Fruit fly (Drosophila melanogaster) whole organism, embryonic: Measurements from ENCODE around the gene CG15814.

Source experiments
- B-H1 ChIP-seq: fragments of 200-800 bp; sonication (Bioruptor generic); IDR thresholded peaks from 3 replicates; pipeline ENCODE4 v1.3.6; 2022; ENCODE audit warnings: missing biosample characterization, missing genetic modification characterization
- BEAF-32 ChIP-seq: fragments of 200-800 bp; sonication (Bioruptor generic); optimal IDR thresholded peaks from 3 replicates; lab custom pipeline; 2017; ENCODE audit warnings: missing biosample characterization, missing genetic modification characterization, mild to moderate bottlenecking, moderate library complexity, missing genetic modification reagents
- C15 ChIP-seq: fragments of 200-800 bp; sonication (Bioruptor generic); IDR thresholded peaks from 3 replicates; pipeline ENCODE4 v1.3.6; 2022; ENCODE audit warnings: missing biosample characterization, missing genetic modification characterization
- CG1024 ChIP-seq: fragments of 200-800 bp; sonication (Bioruptor generic); IDR thresholded peaks from 2 replicates; pipeline ENCODE4 v1.3.6; 2022; ENCODE audit warnings: missing biosample characterization, missing genetic modification characterization
- CG10565 ChIP-seq: fragments of 200-800 bp; sonication (Bioruptor generic); optimal IDR thresholded peaks from 3 replicates; lab custom pipeline; 2016; ENCODE audit warnings: missing biosample characterization, mild to moderate bottlenecking, missing genetic modification characterization
- CG11695 ChIP-seq: fragments of 200-800 bp; sonication (Bioruptor generic); IDR thresholded peaks from 3 replicates; pipeline ENCODE4 v1.3.6; 2022; ENCODE audit warnings: missing biosample characterization, missing genetic modification characterization
- CG12155 ChIP-seq: fragments of 200-800 bp; sonication (Bioruptor generic); optimal IDR thresholded peaks from 3 replicates; lab custom pipeline; 2016; ENCODE audit warnings: missing biosample characterization, missing genetic modification characterization
- CG12659 ChIP-seq: fragments of 200-800 bp; sonication (Bioruptor generic); optimal IDR thresholded peaks from 3 replicates; lab custom pipeline; 2017; ENCODE audit warnings: mild to moderate bottlenecking, missing biosample characterization, missing genetic modification reagents, missing genetic modification characterization
- CG14050 ChIP-seq: fragments of 200-800 bp; sonication (Bioruptor generic); IDR thresholded peaks from 3 replicates; pipeline ENCODE4 v1.3.6; 2022; ENCODE audit warnings: missing biosample characterization, missing genetic modification characterization
- CG14710 ChIP-seq: fragments of 200-800 bp; sonication (Bioruptor generic); optimal IDR thresholded peaks from 3 replicates; lab custom pipeline; 2019; ENCODE audit warnings: missing biosample characterization, mild to moderate bottlenecking, missing genetic modification characterization, moderate library complexity
- CG15269 ChIP-seq: fragments of 200-800 bp; sonication (Bioruptor generic); optimal IDR thresholded peaks from 2 replicates; lab custom pipeline; 2018; ENCODE audit warnings: missing biosample characterization, mild to moderate bottlenecking, missing genetic modification characterization, moderate library complexity
- CG15696 ChIP-seq: fragments of 200-800 bp; sonication (Bioruptor generic); optimal IDR thresholded peaks from 2 replicates; lab custom pipeline; 2019; ENCODE audit warnings: missing biosample characterization, mild to moderate bottlenecking, missing genetic modification characterization, moderate library complexity
- CG17328 ChIP-seq: fragments of 200-800 bp; sonication (Bioruptor generic); IDR thresholded peaks from 2 replicates; pipeline ENCODE4 v1.3.6; 2022; ENCODE audit warnings: missing biosample characterization, missing genetic modification characterization
- CG17802 ChIP-seq: fragments of 200-800 bp; sonication (Bioruptor generic); optimal IDR thresholded peaks from 2 replicates; lab custom pipeline; 2018; ENCODE audit warnings: missing biosample characterization, mild to moderate bottlenecking, missing genetic modification characterization, moderate library complexity
- CG18011 ChIP-seq: fragments of 200-800 bp; sonication (Bioruptor generic); optimal IDR thresholded peaks from 2 replicates; lab custom pipeline; 2017; ENCODE audit warnings: missing biosample characterization, missing genetic modification characterization, mild to moderate bottlenecking, moderate library complexity, missing genotype
- CG2875 ChIP-seq: fragments of 200-800 bp; sonication (Bioruptor generic); optimal IDR thresholded peaks from 2 replicates; lab custom pipeline; 2017; ENCODE audit warnings: missing biosample characterization, mild to moderate bottlenecking, missing genetic modification characterization, missing genetic modification reagents
- CG4360 ChIP-seq: fragments of 200-800 bp; sonication (Bioruptor generic); IDR thresholded peaks from 2 replicates; pipeline ENCODE4 v1.3.6; 2022; ENCODE audit warnings: missing biosample characterization, missing genetic modification characterization
- CG4707 ChIP-seq: fragments of 200-800 bp; sonication (Bioruptor generic); optimal IDR thresholded peaks from 2 replicates; lab custom pipeline; 2018; ENCODE audit warnings: missing biosample characterization, mild to moderate bottlenecking, missing genetic modification characterization, moderate library complexity
- CG6813 ChIP-seq: fragments of 200-800 bp; sonication (Bioruptor generic); optimal IDR thresholded peaks from 2 replicates; lab custom pipeline; 2017; ENCODE audit warnings: missing biosample characterization, missing genetic modification characterization, mild to moderate bottlenecking, moderate library complexity, missing genetic modification reagents
- CTCF ChIP-seq: fragments of 200-800 bp; sonication (Bioruptor generic); optimal IDR thresholded peaks from 2 replicates; lab custom pipeline; 2017; ENCODE audit warnings: missing biosample characterization, mild to moderate bottlenecking, missing genetic modification characterization, moderate library complexity
- D19A ChIP-seq: fragments of 200-800 bp; optimal IDR thresholded peaks from 3 replicates; lab custom pipeline; 2019; ENCODE audit warnings: missing biosample characterization, mild to moderate bottlenecking, missing genetic modification characterization, moderate library complexity
- Dek ChIP-seq: fragments of 200-800 bp; sonication (Bioruptor generic); optimal IDR thresholded peaks from 3 replicates; lab custom pipeline; 2019; ENCODE audit warnings: missing biosample characterization, mild to moderate bottlenecking, missing genetic modification characterization, moderate library complexity
- Dip2 ChIP-seq: fragments of 200-800 bp; sonication (Bioruptor generic); IDR thresholded peaks from 2 replicates; pipeline ENCODE4 v1.3.6; 2022; ENCODE audit warnings: missing biosample characterization, missing genetic modification characterization
- Hey ChIP-seq: fragments of 200-800 bp; sonication (Bioruptor generic); optimal IDR thresholded peaks from 3 replicates; lab custom pipeline; 2018; ENCODE audit warnings: missing biosample characterization, mild to moderate bottlenecking, missing genetic modification characterization
- Med ChIP-seq: fragments of 200-800 bp; sonication (Bioruptor generic); peaks from one replicate; lab custom pipeline; 2016; ENCODE audit warnings: missing biosample characterization, missing genetic modification characterization, mild to moderate bottlenecking, inconsistent platforms, moderate library complexity
- Oaz ChIP-seq: fragments of 200-800 bp; sonication (Bioruptor generic); IDR thresholded peaks from 2 replicates; pipeline ENCODE4 v1.3.6; 2022; ENCODE audit warnings: missing biosample characterization, missing genetic modification characterization
- Side ChIP-seq: fragments of 200-800 bp; sonication (Bioruptor generic); optimal IDR thresholded peaks from 2 replicates; lab custom pipeline; 2016; ENCODE audit warnings: missing biosample characterization, missing genetic modification characterization
- Sox102F ChIP-seq: fragments of 200-800 bp; sonication (Bioruptor generic); optimal IDR thresholded peaks from 2 replicates; lab custom pipeline; 2018; ENCODE audit warnings: missing biosample characterization, mild to moderate bottlenecking, missing genetic modification characterization, moderate library complexity
- ato ChIP-seq: fragments of 200-800 bp; sonication (Bioruptor generic); IDR thresholded peaks from 2 replicates; pipeline ENCODE4 v1.3.6; 2022; ENCODE audit warnings: missing biosample characterization, missing genetic modification characterization; ENCODE audit not compliant: partially characterized antibody
- cwo ChIP-seq: fragments of 200-800 bp; sonication (Bioruptor generic); optimal IDR thresholded peaks from 3 replicates; lab custom pipeline; 2017; ENCODE audit warnings: missing biosample characterization, missing genetic modification characterization, mild to moderate bottlenecking, moderate library complexity, missing genetic modification reagents
- dan ChIP-seq: fragments of 200-800 bp; sonication (Bioruptor generic); IDR thresholded peaks from 2 replicates; pipeline ENCODE4 v1.3.6; 2022; ENCODE audit warnings: missing biosample characterization, missing genetic modification characterization
- dm ChIP-seq: fragments of 200-800 bp; sonication (Bioruptor generic); optimal IDR thresholded peaks from 3 replicates; lab custom pipeline; 2016; ENCODE audit warnings: missing biosample characterization, missing genetic modification characterization
- ftz-f1 ChIP-seq: fragments of 200-800 bp; sonication (Bioruptor generic); optimal IDR thresholded peaks from 2 replicates; lab custom pipeline; 2016; ENCODE audit warnings: missing biosample characterization, missing genetic modification characterization
- hb ChIP-seq: fragments of 200-800 bp; sonication (Bioruptor generic); IDR thresholded peaks from 3 replicates; pipeline ENCODE4 v1.3.6; 2022; ENCODE audit warnings: missing biosample characterization, missing genetic modification characterization; ENCODE audit not compliant: partially characterized antibody
- jing ChIP-seq: fragments of 200-800 bp; sonication (Bioruptor generic); optimal IDR thresholded peaks from 2 replicates; lab custom pipeline; 2018; ENCODE audit warnings: missing biosample characterization, mild to moderate bottlenecking, missing genetic modification characterization
- luna ChIP-seq: fragments of 200-800 bp; sonication (Bioruptor generic); optimal IDR thresholded peaks from 2 replicates; lab custom pipeline; 2016; ENCODE audit warnings: missing biosample characterization, missing genetic modification characterization
- pan ChIP-seq, 4 experiments: fragments of >200 bp in 3 of 4; fragments of 200-800 bp in 1 of 4; sonication (Bioruptor generic) in 1 of 4; optimal IDR thresholded peaks in 3 of 4; IDR thresholded peaks in 1 of 4; 2 replicates each; pipeline versions ENCODE4 v1.3.6 to Lab custom; 2017 to 2022; ENCODE audit warnings: missing biosample characterization in 2 of 4, missing genetic modification characterization in 2 of 4, mixed read lengths in 1 of 4
- pfk ChIP-seq: fragments of 200-800 bp; sonication (Bioruptor generic); optimal IDR thresholded peaks from 2 replicates; lab custom pipeline; 2018; ENCODE audit warnings: missing biosample characterization, mild to moderate bottlenecking, missing genetic modification characterization, moderate library complexity
- pho ChIP-seq: fragments of 200-800 bp; sonication (Bioruptor generic); optimal IDR thresholded peaks from 2 replicates; lab custom pipeline; 2016; ENCODE audit warnings: missing biosample characterization, missing genetic modification characterization
- pita ChIP-seq: fragments of 200-800 bp; sonication (Bioruptor generic); optimal IDR thresholded peaks from 2 replicates; lab custom pipeline; 2017; ENCODE audit warnings: missing biosample characterization, mild to moderate bottlenecking, missing genetic modification characterization
- pnt ChIP-seq: fragments of 200-800 bp; sonication (Bioruptor generic); optimal IDR thresholded peaks from 3 replicates; lab custom pipeline; 2016; ENCODE audit warnings: missing biosample characterization, missing genetic modification characterization
- psq ChIP-seq: fragments of 200-800 bp; sonication (Bioruptor generic); optimal IDR thresholded peaks from 2 replicates; lab custom pipeline; 2017; ENCODE audit warnings: missing biosample characterization, missing genetic modification characterization
- slp2 ChIP-seq: fragments of 200-800 bp; sonication (Bioruptor generic); optimal IDR thresholded peaks from 2 replicates; lab custom pipeline; 2016; ENCODE audit warnings: missing biosample characterization, missing genetic modification characterization
- toy ChIP-seq: fragments of 200-800 bp; sonication (Bioruptor generic); IDR thresholded peaks from 2 replicates; pipeline ENCODE4 v1.3.6; 2022; ENCODE audit warnings: missing biosample characterization, missing genetic modification characterization
- ttk ChIP-seq: fragments of 200-800 bp; sonication (Bioruptor generic); IDR thresholded peaks from 2 replicates; pipeline ENCODE4 v2.1.2; 2022; ENCODE audit warnings: missing biosample characterization, missing genetic modification characterization
- tx ChIP-seq: fragments of 200-800 bp; sonication (Bioruptor generic); optimal IDR thresholded peaks from 2 replicates; lab custom pipeline; 2016; ENCODE audit warnings: missing biosample characterization, missing genetic modification characterization
- zfh2 ChIP-seq: fragments of 200-800 bp; sonication (Bioruptor generic); optimal IDR thresholded peaks from 2 replicates; lab custom pipeline; 2016; ENCODE audit warnings: missing biosample characterization, missing genetic modification characterization

The CG15814 gene

dm6 chrX:17882769-17883168, 32.6 kb upstream of the CG15814 start:
- TF ChIP-seq CG4707 (GFP tag; lab: Kevin White, UChicago), result no peak
- TF ChIP-seq cwo (GFP tag; lab: Kevin White, UChicago), result peak; percentile 13
- TF ChIP-seq zfh2 (GFP tag; lab: Kevin White, UChicago), result no peak
- TF ChIP-seq jing (GFP tag; lab: Kevin White, UChicago), result no peak
- no peak for TF ChIP-seq CG12659
- TF ChIP-seq CTCF (GFP tag; lab: Kevin White, UChicago), result peak; percentile 86
- peak; percentile 7 for TF ChIP-seq Med (GFP tag; lab: Kevin White, UChicago)

DNA sequence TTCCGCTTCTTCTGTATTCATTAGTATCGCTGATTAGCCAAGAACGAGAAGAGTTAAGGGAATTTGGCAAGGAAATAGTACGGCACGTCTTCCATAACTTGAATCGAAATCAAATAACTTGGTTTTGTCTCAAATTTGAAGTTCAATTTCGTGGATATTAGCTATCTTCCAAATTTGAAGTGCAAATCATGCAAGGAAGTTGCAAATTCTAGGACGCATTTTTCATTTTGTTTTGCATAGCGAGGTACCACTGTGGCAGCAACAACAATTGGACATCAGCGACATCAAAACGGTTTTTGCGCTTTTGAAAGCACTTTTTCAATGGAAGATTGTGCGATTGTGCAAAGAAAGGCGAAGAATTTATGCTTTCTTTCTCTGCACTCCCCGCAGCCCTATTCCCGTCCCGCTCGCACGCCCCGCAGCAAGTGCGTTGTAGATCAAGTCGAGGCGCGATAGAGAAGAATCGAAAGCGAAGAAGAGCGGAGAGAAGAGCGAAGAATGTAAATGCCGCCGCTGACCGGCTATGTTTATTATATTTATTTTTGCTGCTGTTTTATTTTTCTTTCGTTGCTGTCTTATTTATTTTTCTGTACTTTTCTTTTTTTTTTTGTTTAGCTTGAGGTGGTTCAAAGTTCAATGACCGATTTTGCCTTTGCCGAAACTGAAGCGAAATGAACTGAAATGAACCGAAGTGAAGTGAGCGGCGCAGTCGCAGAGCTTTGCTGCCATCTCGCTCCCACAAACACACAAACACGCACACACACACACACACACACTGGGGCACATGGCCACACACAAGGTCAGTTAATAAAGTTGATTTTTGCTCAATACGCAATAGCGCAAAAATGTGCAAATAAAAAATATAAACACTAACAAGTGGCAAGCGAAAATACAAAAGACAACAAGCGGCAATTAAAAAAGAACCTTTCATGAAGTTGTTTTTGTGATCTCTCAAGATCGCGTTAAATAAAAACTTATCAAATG, 31.3 kb upstream of the CG15814 start:
- TF ChIP-seq CG14710 (tag; lab: Kevin White, UChicago) (no peak), C15 (GFP tag; lab: Robert Waterston, UW) (no peak), psq (GFP tag; lab: Kevin White, UChicago) (no peak), ato (GFP tag; lab: Robert Waterston, UW) (no peak), CG14050 (GFP tag; lab: Robert Waterston, UW) (peak; percentile 48; the same call in 2 of the 3 replicates), CG15269 (tag; lab: Kevin White, UChicago) (peak; percentile 70), CG1024 (no peak), Side (GFP tag; lab: Kevin White, UChicago) (peak; percentile 14), CG15696 (no peak), slp2 (GFP tag; lab: Kevin White, UChicago) (no peak), hb (GFP tag; lab: Robert Waterston, UW) (no peak), CG12155 (peak; percentile 58), pho (GFP tag; lab: Kevin White, UChicago) (peak; percentile 71), pita (GFP tag; lab: Kevin White, UChicago) (no peak), CG17802 (tag; lab: Kevin White, UChicago) (no peak), pfk (no peak), Sox102F (GFP tag; lab: Kevin White, UChicago) (peak; percentile 68), Hey (tag; lab: Kevin White, UChicago) (no peak), CG18011 (GFP tag; lab: Kevin White, UChicago) (no peak), tx (GFP tag; lab: Kevin White, UChicago) (peak; percentile 16), B-H1 (GFP tag; lab: Robert Waterston, UW) (peak; percentile 38; the same call in 1 of the 3 replicates), CG17328 (GFP tag; lab: Robert Waterston, UW) (0 out of 2 replicates have a peak, but pooled peaks have one; percentile 21), luna (no peak), CG2875 (GFP tag; lab: Kevin White, UChicago) (no peak), pnt (GFP tag; lab: Kevin White, UChicago) (peak; percentile 32), dan (no peak), ftz-f1 (GFP tag; lab: Kevin White, UChicago) (peak; percentile 1), D19A (tag; lab: Kevin White, UChicago) (no peak), dm (GFP tag; lab: Kevin White, UChicago) (no peak), CG10565 (GFP tag; lab: Kevin White, UChicago) (no peak), Dek (tag; lab: Kevin White, UChicago) (peak; percentile 20), pan (optimal IDR thresholded peaks at IDR 0.05; lab: Kevin White, UChicago) (no peak), pan (GFP tag; optimal IDR thresholded peaks at IDR 0.05 in 1 of 2, IDR thresholded peaks at IDR 0.05 in 1 of 2) (peak in 1 of 2 experiments; percentile 59), BEAF-32 (GFP tag; lab: Kevin White, UChicago) (no peak), ttk (GFP tag; lab: Robert Waterston, UW) (no peak), CG4360 (GFP tag; lab: Robert Waterston, UW) (no peak), CG11695 (0 out of 3 replicates have a peak, but pooled peaks have one; percentile 27), Dip2 (no peak), toy (no peak), Oaz (no peak), CG6813 (no peak)
